Worm (Caenorhabditis elegans): Measurements from ENCODE around the gene F25E5.5.

ce11 chrV:7417018-7417716, 29.9 kb upstream of the F25E5.5 start, which contains the start of gene srw-67:
- no peak for TF ChIP-seq nhr-12 (tag; optimal IDR thresholded peaks at IDR 0.05)
- TF ChIP-seq pha-4 (tag; optimal IDR thresholded peaks at IDR 0.05) = no peak
- no peak for TF ChIP-seq ztf-11 (tag; optimal IDR thresholded peaks at IDR 0.05)
- TF ChIP-seq lsy-2 (tag; optimal IDR thresholded peaks at IDR 0.05) = no peak
- no peak for TF ChIP-seq ceh-39 (tag; optimal IDR thresholded peaks at IDR 0.05)
- TF ChIP-seq unc-39 (tag; optimal IDR thresholded peaks at IDR 0.05) = no peak
- TF ChIP-seq unc-62 (GFP tag; optimal IDR thresholded peaks at IDR 0.05) = no peak
- no peak for TF ChIP-seq cnd-1 (tag; optimal IDR thresholded peaks at IDR 0.05)
- TF ChIP-seq elt-3 (tag; optimal IDR thresholded peaks at IDR 0.05) = no peak
- no peak for TF ChIP-seq ceh-43 (GFP tag; optimal IDR thresholded peaks at IDR 0.05)
- no peak for TF ChIP-seq ces-1 (GFP tag; optimal IDR thresholded peaks at IDR 0.05)
